Worm (Caenorhabditis elegans): ENCODE results near the gene srxa-8.

ce11 chrX:13310763-13311162 lies 2.1 kb upstream of the srxa-8 start:
- TF ChIP-seq flt-1 (GFP tag; IDR thresholded peaks at IDR 0.05) (no peak), ama-1 (optimal IDR thresholded peaks at IDR 0.05) (no peak), ceh-13 (GFP tag; optimal IDR thresholded peaks at IDR 0.05) (no peak), hmg-4 (GFP tag; optimal IDR thresholded peaks at IDR 0.05) (no peak), hnd-1 (tag; optimal IDR thresholded peaks at IDR 0.05) (no peak)

All from whole organism, early embryonic.